Fruit fly (Drosophila melanogaster) whole organism, embryonic: ENCODE data around the gene intr.

Experiments
- Atf-2 ChIP-seq: fragments of 200-800 bp; sonication (Bioruptor generic); optimal IDR thresholded peaks from 2 replicates; lab custom pipeline; 2016; ENCODE audit warnings: missing biosample characterization, missing genetic modification characterization
- Atf6 ChIP-seq: fragments of 200-800 bp; sonication (Bioruptor generic); IDR thresholded peaks from 2 replicates; pipeline ENCODE4 v1.3.6; 2022; ENCODE audit warnings: missing biosample characterization, missing genetic modification characterization
- CG10565 ChIP-seq: fragments of 200-800 bp; sonication (Bioruptor generic); optimal IDR thresholded peaks from 3 replicates; lab custom pipeline; 2016; ENCODE audit warnings: missing biosample characterization, mild to moderate bottlenecking, missing genetic modification characterization
- CG10654 ChIP-seq: fragments of 200-800 bp; sonication (Bioruptor generic); optimal IDR thresholded peaks from 2 replicates; lab custom pipeline; 2016; ENCODE audit warnings: missing biosample characterization, missing genetic modification characterization
- CG11093 ChIP-seq: fragments of 200-800 bp; sonication (Bioruptor generic); IDR thresholded peaks from 3 replicates; pipeline ENCODE4 v1.3.6; 2022; ENCODE audit warnings: missing biosample characterization, missing genetic modification characterization
- CG11560 ChIP-seq: fragments of 200-800 bp; sonication (Bioruptor generic); IDR thresholded peaks from 3 replicates; pipeline ENCODE4 v1.3.6; 2022; ENCODE audit warnings: missing biosample characterization, missing genetic modification characterization
- CG12659 ChIP-seq: fragments of 200-800 bp; sonication (Bioruptor generic); optimal IDR thresholded peaks from 3 replicates; lab custom pipeline; 2017; ENCODE audit warnings: mild to moderate bottlenecking, missing biosample characterization, missing genetic modification reagents, missing genetic modification characterization
- CG13287 ChIP-seq: fragments of 200-800 bp; sonication (Bioruptor generic); IDR thresholded peaks from 2 replicates; pipeline ENCODE4 v1.3.6; 2022; ENCODE audit warnings: missing biosample characterization, missing genetic modification characterization; ENCODE audit not compliant: partially characterized antibody
- CG14965 ChIP-seq: fragments of 200-800 bp; sonication (Bioruptor generic); optimal IDR thresholded peaks from 2 replicates; lab custom pipeline; 2016; ENCODE audit warnings: missing biosample characterization, missing genetic modification characterization, borderline replicate concordance
- CG18262 ChIP-seq: fragments of 200-800 bp; optimal IDR thresholded peaks from 3 replicates; lab custom pipeline; 2019; ENCODE audit warnings: missing biosample characterization, mild to moderate bottlenecking, missing genetic modification characterization, moderate library complexity
- CG2129 ChIP-seq: fragments of 200-800 bp; sonication (Bioruptor generic); IDR thresholded peaks from 2 replicates; pipeline ENCODE4 v1.3.6; 2022; ENCODE audit warnings: missing biosample characterization, missing genetic modification characterization; ENCODE audit not compliant: partially characterized antibody
- CG2202 ChIP-seq: fragments of 200-800 bp; sonication (Bioruptor generic); optimal IDR thresholded peaks from 2 replicates; lab custom pipeline; 2018; ENCODE audit warnings: missing biosample characterization, mild to moderate bottlenecking, missing genetic modification characterization
- CG2678 ChIP-seq: fragments of 200-800 bp; sonication (Bioruptor generic); optimal IDR thresholded peaks from 3 replicates; lab custom pipeline; 2019; ENCODE audit warnings: missing biosample characterization, mild to moderate bottlenecking, missing genetic modification characterization, moderate library complexity
- CG2875 ChIP-seq: fragments of 200-800 bp; sonication (Bioruptor generic); optimal IDR thresholded peaks from 2 replicates; lab custom pipeline; 2017; ENCODE audit warnings: missing biosample characterization, mild to moderate bottlenecking, missing genetic modification characterization, missing genetic modification reagents
- CG30431 ChIP-seq: fragments of 200-800 bp; sonication (Bioruptor generic); optimal IDR thresholded peaks from 2 replicates; lab custom pipeline; 2017; ENCODE audit warnings: missing biosample characterization, missing genetic modification characterization
- CG4617 ChIP-seq: fragments of 200-800 bp; sonication (Bioruptor generic); optimal IDR thresholded peaks from 3 replicates; lab custom pipeline; 2016; ENCODE audit warnings: missing biosample characterization, missing genetic modification characterization, borderline replicate concordance
- CG6813 ChIP-seq: fragments of 200-800 bp; sonication (Bioruptor generic); optimal IDR thresholded peaks from 2 replicates; lab custom pipeline; 2017; ENCODE audit warnings: missing biosample characterization, missing genetic modification characterization, mild to moderate bottlenecking, moderate library complexity, missing genetic modification reagents
- CG8281 ChIP-seq: fragments of 200-800 bp; sonication (Bioruptor generic); optimal IDR thresholded peaks from 2 replicates; lab custom pipeline; 2018; ENCODE audit warnings: missing biosample characterization, mild to moderate bottlenecking, missing genetic modification characterization, moderate library complexity
- CoRest ChIP-seq: fragments of 200-800 bp; sonication (Bioruptor generic); optimal IDR thresholded peaks from 3 replicates; lab custom pipeline; 2018; ENCODE audit warnings: missing biosample characterization, mild to moderate bottlenecking, missing genetic modification characterization, moderate library complexity
- D19B ChIP-seq: fragments of 200-800 bp; sonication (Bioruptor generic); optimal IDR thresholded peaks from 2 replicates; lab custom pipeline; 2017; ENCODE audit warnings: missing biosample characterization, mild to moderate bottlenecking, missing genetic modification characterization
- Dbx ChIP-seq: fragments of 200-800 bp; sonication (Bioruptor generic); IDR thresholded peaks from 3 replicates; pipeline ENCODE4 v1.3.6; 2022; ENCODE audit warnings: missing biosample characterization, missing genetic modification characterization
- Deaf1 ChIP-seq: fragments of 200-800 bp; optimal IDR thresholded peaks from 3 replicates; lab custom pipeline; 2019; ENCODE audit warnings: missing biosample characterization, mild to moderate bottlenecking, missing genetic modification characterization, moderate library complexity
- Dp ChIP-seq: fragments of 200-800 bp; sonication (Bioruptor generic); optimal IDR thresholded peaks from 2 replicates; lab custom pipeline; 2018; ENCODE audit warnings: missing biosample characterization, mild to moderate bottlenecking, missing genetic modification characterization, moderate library complexity
- Ets65A ChIP-seq: fragments of 200-800 bp; sonication (Bioruptor generic); peaks from one replicate; lab custom pipeline; 2016; ENCODE audit warnings: missing biosample characterization, missing genetic modification characterization
- HLH3B ChIP-seq: fragments of 200-800 bp; sonication (Bioruptor generic); IDR thresholded peaks from 2 replicates; pipeline ENCODE4 v1.3.6; 2022; ENCODE audit warnings: missing biosample characterization, missing genetic modification characterization
- HLH54F ChIP-seq: fragments of 200-800 bp; sonication (Bioruptor generic); optimal IDR thresholded peaks from 3 replicates; lab custom pipeline; 2016; ENCODE audit warnings: missing biosample characterization, missing genetic modification characterization
- Lpt ChIP-seq: fragments of >200 bp; optimal IDR thresholded peaks from 2 replicates; lab custom pipeline; 2018; ENCODE audit warnings: missing biosample characterization, missing genetic modification characterization
- Mrtf ChIP-seq: fragments of 200-800 bp; sonication (Bioruptor generic); IDR thresholded peaks from 3 replicates; pipeline ENCODE4 v1.3.6; 2022; ENCODE audit warnings: missing biosample characterization, missing genetic modification characterization
- Oli ChIP-seq: fragments of 200-800 bp; sonication (Bioruptor generic); optimal IDR thresholded peaks from 2 replicates; lab custom pipeline; 2018; ENCODE audit warnings: missing biosample characterization, mild to moderate bottlenecking, missing genetic modification characterization, moderate library complexity
- Ravus ChIP-seq: fragments of 200-800 bp; sonication (Bioruptor generic); IDR thresholded peaks from 2 replicates; pipeline ENCODE4 v1.3.6; 2022; ENCODE audit warnings: missing biosample characterization, missing genetic modification characterization
- Ssrp ChIP-seq: fragments of 200-800 bp; sonication (Bioruptor generic); optimal IDR thresholded peaks from 2 replicates; lab custom pipeline; 2018; ENCODE audit warnings: missing biosample characterization, mild to moderate bottlenecking, missing genetic modification characterization, moderate library complexity
- Stat92E ChIP-seq, 3 experiments: fragments of >200 bp in 2 of 3; fragments of 200-800 bp in 1 of 3; sonication (Bioruptor generic) in 1 of 3; optimal IDR thresholded peaks; 2 replicates each; lab custom pipeline; 2017 to 2019; ENCODE audit warnings: missing biosample characterization in 3 of 3, missing genetic modification characterization in 3 of 3, mild to moderate bottlenecking in 1 of 3, moderate library complexity in 1 of 3
- Xbp1 ChIP-seq: fragments of 200-800 bp; sonication (Bioruptor generic); optimal IDR thresholded peaks from 3 replicates; lab custom pipeline; 2016; ENCODE audit warnings: missing biosample characterization, mild to moderate bottlenecking, missing genetic modification characterization
- al ChIP-seq: fragments of 200-800 bp; sonication (Bioruptor generic); IDR thresholded peaks from 2 replicates; pipeline ENCODE4 v1.3.6; 2022; ENCODE audit warnings: missing biosample characterization, missing genetic modification characterization
- ap ChIP-seq: fragments of 200-800 bp; sonication (Bioruptor generic); IDR thresholded peaks from 2 replicates; pipeline ENCODE4 v1.3.6; 2022; ENCODE audit warnings: missing biosample characterization, missing genetic modification characterization
- br ChIP-seq: fragments of >200 bp; optimal IDR thresholded peaks from 2 replicates; lab custom pipeline; 2017
- eve ChIP-seq, 2 experiments: fragments of >200 bp; optimal IDR thresholded peaks; 2 replicates each; lab custom pipeline; 2017; ENCODE audit warnings: missing biosample characterization in 2 of 2, missing genetic modification characterization in 2 of 2
- ftz-f1 ChIP-seq: fragments of 200-800 bp; sonication (Bioruptor generic); optimal IDR thresholded peaks from 2 replicates; lab custom pipeline; 2016; ENCODE audit warnings: missing biosample characterization, missing genetic modification characterization
- gem ChIP-seq: fragments of 200-800 bp; sonication (Bioruptor generic); optimal IDR thresholded peaks from 2 replicates; lab custom pipeline; 2019; ENCODE audit warnings: missing biosample characterization, mild to moderate bottlenecking, missing genetic modification characterization, moderate library complexity
- gro ChIP-seq: fragments of 200-800 bp; sonication (Bioruptor generic); optimal IDR thresholded peaks from 2 replicates; lab custom pipeline; 2016; ENCODE audit warnings: missing biosample characterization, missing genetic modification characterization
- inv ChIP-seq: fragments of 200-800 bp; sonication (Bioruptor generic); IDR thresholded peaks from 2 replicates; pipeline ENCODE4 v1.3.6; 2022; ENCODE audit warnings: missing biosample characterization, missing genetic modification characterization; ENCODE audit not compliant: partially characterized antibody
- jigr1 ChIP-seq: fragments of 200-800 bp; sonication (Bioruptor generic); IDR thresholded peaks from 3 replicates; pipeline ENCODE4 v1.3.6; 2022; ENCODE audit warnings: missing biosample characterization, missing genetic modification characterization
- jumu ChIP-seq: fragments of 200-800 bp; sonication (Bioruptor generic); optimal IDR thresholded peaks from 3 replicates; lab custom pipeline; 2016; ENCODE audit warnings: missing biosample characterization, missing genetic modification characterization
- kay ChIP-seq: fragments of 200-800 bp; sonication (Bioruptor generic); optimal IDR thresholded peaks from 2 replicates; lab custom pipeline; 2016; ENCODE audit warnings: missing biosample characterization, missing genetic modification characterization
- nerfin-1 ChIP-seq: fragments of 200-800 bp; sonication (Bioruptor generic); optimal IDR thresholded peaks from 3 replicates; lab custom pipeline; 2019; ENCODE audit warnings: missing biosample characterization, mild to moderate bottlenecking, missing genetic modification characterization, moderate library complexity
- otp ChIP-seq: fragments of 200-800 bp; sonication (Bioruptor generic); IDR thresholded peaks from 3 replicates; pipeline ENCODE4, ENCODE4 v1.3.6; 2022; ENCODE audit warnings: missing biosample characterization, missing genetic modification characterization
- p53 ChIP-seq: fragments of 200-800 bp; sonication (Bioruptor generic); optimal IDR thresholded peaks from 2 replicates; lab custom pipeline; 2016; ENCODE audit warnings: missing biosample characterization, missing genetic modification characterization
- pho ChIP-seq: fragments of 200-800 bp; sonication (Bioruptor generic); optimal IDR thresholded peaks from 2 replicates; lab custom pipeline; 2016; ENCODE audit warnings: missing biosample characterization, missing genetic modification characterization
- tap ChIP-seq: fragments of 200-800 bp; optimal IDR thresholded peaks from 3 replicates; lab custom pipeline; 2019; ENCODE audit warnings: missing biosample characterization, mild to moderate bottlenecking, missing genetic modification characterization, moderate library complexity
- tgo ChIP-seq: fragments of 200-800 bp; sonication (Bioruptor generic); IDR thresholded peaks from 3 replicates; pipeline ENCODE4 v1.3.6; 2022; ENCODE audit warnings: missing biosample characterization, missing genetic modification characterization
- wor ChIP-seq: fragments of 200-800 bp; sonication (Bioruptor generic); IDR thresholded peaks from 2 replicates; pipeline ENCODE4 v1.3.6; 2022; ENCODE audit warnings: missing biosample characterization, missing genetic modification characterization

Gene intr

dm6 chr3R:28775703-28776102 is 14.6 kb upstream of the intr start:
- no peak for TF ChIP-seq CG2202
- TF ChIP-seq jumu (GFP tag; lab: Kevin White, UChicago) = no peak
- TF ChIP-seq gem (tag; lab: Kevin White, UChicago) = no peak
- TF ChIP-seq Dbx = no peak
- no peak for TF ChIP-seq kay
- no peak for TF ChIP-seq eve (GFP tag; optimal IDR thresholded peaks at IDR 0.05; lab: Kevin White, UChicago)
- no peak for TF ChIP-seq p53 (GFP tag; lab: Kevin White, UChicago)
- TF ChIP-seq Atf-2 (GFP tag; lab: Kevin White, UChicago) = no peak
- TF ChIP-seq al (GFP tag; lab: Robert Waterston, UW) = 0 out of 2 replicates have a peak, but pooled peaks have one; percentile 20
- no peak for TF ChIP-seq Dp
- peak; percentile 80 for TF ChIP-seq Ets65A
- no peak for TF ChIP-seq CG13287
- no peak for TF ChIP-seq tgo (GFP tag; lab: Robert Waterston, UW)
- TF ChIP-seq, all 482 proteins: peak for 2

- no peak for TF ChIP-seq Deaf1 (tag; lab: Kevin White, UChicago)
- TF ChIP-seq CG4617 (GFP tag; lab: Kevin White, UChicago) = no peak
- TF ChIP-seq jigr1 = no peak
- no peak for TF ChIP-seq HLH3B (GFP tag; lab: Robert Waterston, UW)
- no peak for TF ChIP-seq CG6813
- no peak for TF ChIP-seq Stat92E (GFP tag; optimal IDR thresholded peaks at IDR 0.05; lab: Kevin White, UChicago)
- TF ChIP-seq nerfin-1 (tag; lab: Kevin White, UChicago) = no peak
- no peak for TF ChIP-seq wor (GFP tag; lab: Robert Waterston, UW)
- TF ChIP-seq Lpt = no peak
- TF ChIP-seq CG2129 (GFP tag; lab: Robert Waterston, UW) = no peak
- no peak for TF ChIP-seq CG11093 (GFP tag; lab: Robert Waterston, UW)
- TF ChIP-seq tap (tag; lab: Kevin White, UChicago) = no peak
- no peak for TF ChIP-seq Atf6 (GFP tag; lab: Robert Waterston, UW)
- no peak for TF ChIP-seq CG10654
- no peak for TF ChIP-seq CoRest
- no peak for TF ChIP-seq br (lab: Kevin White, UChicago)
- no peak for TF ChIP-seq ap (GFP tag; lab: Robert Waterston, UW)
- no peak for TF ChIP-seq CG14965 (GFP tag; lab: Kevin White, UChicago)
- TF ChIP-seq CG8281 (tag; lab: Kevin White, UChicago) = no peak
- no peak for TF ChIP-seq CG12659
Measured at dm6 chr3R:28789317-28789716, 1.0 kb upstream of the intr start, which contains the start of gene CG34295. TSS of gene CG34295 (plus strand) at chr3R:28789617.

- TF ChIP-seq Oli (tag; lab: Kevin White, UChicago) (no peak), CG2678 (no peak), Ssrp (tag; lab: Kevin White, UChicago) (peak; percentile 32), CG2875 (GFP tag; lab: Kevin White, UChicago) (no peak), CG12659 (peak; percentile 3), gro (GFP tag; lab: Kevin White, UChicago) (no peak), Xbp1 (peak; percentile 5), CG11560 (tag; lab: Robert Waterston, UW) (0 out of 3 replicates have a peak, but pooled peaks have one; percentile 22), CG30431 (GFP tag; lab: Kevin White, UChicago) (peak; percentile 21), D19B (GFP tag; lab: Kevin White, UChicago) (no peak), CG18262 (tag; lab: Kevin White, UChicago) (peak; percentile 24), CoRest (peak; percentile 37), pho (GFP tag; lab: Kevin White, UChicago) (no peak), Ravus (GFP tag; lab: Robert Waterston, UW) (no peak), HLH54F (no peak), inv (GFP tag; lab: Robert Waterston, UW) (peak; percentile 33; the same call in 1 of the 2 replicates), CG10565 (GFP tag; lab: Kevin White, UChicago) (no peak), Mrtf (GFP tag; lab: Robert Waterston, UW) (0 out of 3 replicates have a peak, but pooled peaks have one; percentile 18), ftz-f1 (GFP tag; lab: Kevin White, UChicago) (no peak), otp (no peak)
Measured at dm6 chr3R:28805164-28805563, 14.8 kb downstream of the intr start.
